Fruit fly (Drosophila melanogaster) whole organism, wandering third instar larva: ENCODE measurements around the gene pon.

Experiments used
- Abd-B ChIP-seq: fragments of >200 bp; optimal IDR thresholded peaks from 2 replicates; lab custom pipeline; 2017; ENCODE audit warnings: missing biosample characterization, missing genetic modification characterization
- CG9705 ChIP-seq: fragments of 200-800 bp; sonication (Bioruptor generic); optimal IDR thresholded peaks from 2 replicates; lab custom pipeline; 2018; ENCODE audit warnings: missing biosample characterization, mild to moderate bottlenecking, missing genetic modification characterization
- CrebA ChIP-seq: fragments of 200-800 bp; sonication (Bioruptor generic); optimal IDR thresholded peaks from 2 replicates; lab custom pipeline; 2016; ENCODE audit warnings: missing biosample characterization, mild to moderate bottlenecking, missing genetic modification characterization, borderline replicate concordance
- Dif ChIP-seq: fragments of 200-275, 200-300 bp; sonication (Bioruptor generic); optimal IDR thresholded peaks from 2 replicates; lab custom pipeline; 2018; ENCODE audit warnings: missing biosample characterization, missing genetic modification characterization; ENCODE audit not compliant: partially characterized antibody
- GATAd ChIP-seq: sonication (Bioruptor generic); optimal IDR thresholded peaks from 2 replicates; lab custom pipeline; 2016; ENCODE audit warnings: missing biosample characterization, missing genetic modification characterization
- Hnf4 ChIP-seq: fragments of 200-800 bp; sonication (Bioruptor generic); optimal IDR thresholded peaks from 2 replicates; lab custom pipeline; 2016; ENCODE audit warnings: missing biosample characterization, mild to moderate bottlenecking, missing genetic modification characterization
- Hr78 ChIP-seq: fragments of >200 bp; optimal IDR thresholded peaks from 2 replicates; lab custom pipeline; 2017; ENCODE audit warnings: missing biosample characterization, missing genetic modification characterization
- Hr83 ChIP-seq: fragments of 200-300 bp; sonication (Bioruptor generic); optimal IDR thresholded peaks from 2 replicates; lab custom pipeline; 2016; ENCODE audit warnings: missing biosample characterization, mild to moderate bottlenecking, missing genetic modification characterization, moderate library complexity; ENCODE audit not compliant: poor library complexity, severe bottlenecking
- N ChIP-seq: fragments of >200 bp; optimal IDR thresholded peaks from 2 replicates; lab custom pipeline; 2018; ENCODE audit warnings: missing biosample characterization, missing external identifiers, missing genetic modification characterization
- OdsH ChIP-seq: fragments of 200-800 bp; sonication (Bioruptor generic); optimal IDR thresholded peaks from 2 replicates; lab custom pipeline; 2016; ENCODE audit warnings: missing biosample characterization, mild to moderate bottlenecking, missing genetic modification characterization
- Rel ChIP-seq, 2 experiments: fragments of 200-800 bp; sonication (Bioruptor generic) in 1 of 2; optimal IDR thresholded peaks; 2 replicates in 1 of 2; 3 replicates in 1 of 2; lab custom pipeline; 2016 to 2019; ENCODE audit warnings: mild to moderate bottlenecking in 2 of 2, missing biosample characterization in 2 of 2, missing genetic modification characterization in 2 of 2, moderate library complexity in 1 of 2
- Sp1 ChIP-seq: fragments of 200-800 bp; sonication (Bioruptor generic); optimal IDR thresholded peaks from 3 replicates; lab custom pipeline; 2019; ENCODE audit warnings: missing biosample characterization, mild to moderate bottlenecking, missing genetic modification characterization, moderate library complexity
- Vsx2 ChIP-seq: fragments of 200-300, 225-300 bp; sonication (Bioruptor generic); optimal IDR thresholded peaks from 2 replicates; lab custom pipeline; 2018; ENCODE audit warnings: missing biosample characterization, missing genetic modification characterization; ENCODE audit not compliant: partially characterized antibody
- br ChIP-seq: fragments of 200-800 bp; sonication (Bioruptor generic); optimal IDR thresholded peaks from 2 replicates; lab custom pipeline; 2016; ENCODE audit warnings: missing biosample characterization, missing genetic modification characterization
- brk ChIP-seq: fragments of 200-800 bp; sonication (Bioruptor generic); optimal IDR thresholded peaks from 2 replicates; lab custom pipeline; 2016; ENCODE audit warnings: missing biosample characterization, mild to moderate bottlenecking, missing genetic modification characterization
- dmrt93B ChIP-seq: fragments of 200-800 bp; sonication (Bioruptor generic); optimal IDR thresholded peaks from 2 replicates; lab custom pipeline; 2018; ENCODE audit warnings: missing biosample characterization, mild to moderate bottlenecking, missing genetic modification characterization
- dsf ChIP-seq: sonication (Bioruptor generic); optimal IDR thresholded peaks from 2 replicates; lab custom pipeline; 2016; ENCODE audit warnings: missing biosample characterization, missing genetic modification characterization, borderline replicate concordance
- ey ChIP-seq: fragments of 200-800 bp; sonication (Bioruptor generic); optimal IDR thresholded peaks from 2 replicates; lab custom pipeline; 2016; ENCODE audit warnings: missing biosample characterization, missing genetic modification characterization
- foxo ChIP-seq, 2 experiments: fragments of 200-800 bp; sonication (Bioruptor generic); optimal IDR thresholded peaks; 2 replicates in 1 of 2; 3 replicates in 1 of 2; lab custom pipeline; 2016 to 2017; ENCODE audit warnings: missing biosample characterization in 2 of 2, missing genetic modification characterization in 2 of 2
- fru ChIP-seq: fragments of 200-800 bp; sonication (Bioruptor generic); optimal IDR thresholded peaks from 3 replicates; lab custom pipeline; 2016; ENCODE audit warnings: missing biosample characterization, mild to moderate bottlenecking, missing genetic modification characterization
- h ChIP-seq: fragments of 200-800 bp; sonication (Bioruptor generic); optimal IDR thresholded peaks from 3 replicates; lab custom pipeline; 2016; ENCODE audit warnings: missing biosample characterization, mild to moderate bottlenecking, missing genetic modification characterization
- jim ChIP-seq: fragments of 175-275, 200-325 bp; sonication (Bioruptor generic); optimal IDR thresholded peaks from 2 replicates; lab custom pipeline; 2016; ENCODE audit warnings: missing biosample characterization, mild to moderate bottlenecking, missing genetic modification characterization
- pan ChIP-seq: fragments of >200 bp; optimal IDR thresholded peaks from 2 replicates; lab custom pipeline; 2017
- psq ChIP-seq: fragments of 200-800 bp; sonication (Bioruptor generic); optimal IDR thresholded peaks from 3 replicates; lab custom pipeline; 2017; ENCODE audit warnings: missing biosample characterization, mild to moderate bottlenecking, missing genetic modification characterization, moderate library complexity
- rgr ChIP-seq: fragments of 200-800 bp; sonication (Bioruptor generic); optimal IDR thresholded peaks from 3 replicates; lab custom pipeline; 2016; ENCODE audit warnings: missing biosample characterization, mild to moderate bottlenecking, missing genetic modification characterization
- sage ChIP-seq: fragments of 200-800 bp; sonication (Bioruptor generic); optimal IDR thresholded peaks from 2 replicates; lab custom pipeline; 2016; ENCODE audit warnings: missing biosample characterization, mild to moderate bottlenecking, missing genetic modification characterization
- usp ChIP-seq: fragments of >200 bp; optimal IDR thresholded peaks from 2 replicates; lab custom pipeline; 2017; ENCODE audit warnings: missing biosample characterization, missing genetic modification characterization
- woc ChIP-seq: sonication (Bioruptor generic); optimal IDR thresholded peaks from 2 replicates; lab custom pipeline; 2016; ENCODE audit warnings: missing biosample characterization, mild to moderate bottlenecking, missing genetic modification characterization

The pon gene

dm6 chrX:4590772-4591064, 45.4 kb upstream of the pon start:
- TF ChIP-seq N (no peak), woc (GFP tag; lab: Kevin White, UChicago) (no peak), CG9705 (GFP tag; lab: Kevin White, UChicago) (no peak), psq (GFP tag; lab: Kevin White, UChicago) (no peak), dsf (no peak), OdsH (GFP tag; lab: Kevin White, UChicago) (no peak), brk (no peak), pan (lab: Kevin White, UChicago) (no peak), usp (GFP tag; lab: Kevin White, UChicago) (no peak), Hr78 (no peak)

- TF ChIP-seq dmrt93B (GFP tag; lab: Kevin White, UChicago) = no peak
- no peak for TF ChIP-seq Hnf4 (GFP tag; lab: Kevin White, UChicago)
- TF ChIP-seq Dif (GFP tag; lab: Kevin White, UChicago) = no peak
- TF ChIP-seq GATAd (GFP tag; lab: Kevin White, UChicago) = no peak
- TF ChIP-seq dsf = no peak
- TF ChIP-seq Rel (GFP tag; optimal IDR thresholded peaks at IDR 0.05; lab: Kevin White, UChicago) = no peak
- TF ChIP-seq Rel (tag; optimal IDR thresholded peaks at IDR 0.05; lab: Kevin White, UChicago) = peak; percentile 53
- no peak for TF ChIP-seq foxo (GFP tag; optimal IDR thresholded peaks at IDR 0.05; lab: Kevin White, UChicago)
- no peak for TF ChIP-seq Abd-B (GFP tag; lab: Kevin White, UChicago)
Observed at dm6 chrX:4592258-4592657, 43.9 kb upstream of the pon start.

dm6 chrX:4596467-4597183, 39.5 kb upstream of the pon start:
- no peak for TF ChIP-seq jim
- peak; percentile 12 for TF ChIP-seq psq (GFP tag; lab: Kevin White, UChicago)
- no peak for TF ChIP-seq rgr (GFP tag; lab: Kevin White, UChicago)
- TF ChIP-seq CrebA (GFP tag; lab: Kevin White, UChicago) = no peak

- TF ChIP-seq Hr83 (no peak), N (no peak), Hr78 (no peak), Rel (GFP tag; optimal IDR thresholded peaks at IDR 0.05; lab: Kevin White, UChicago) (no peak), Rel (tag; optimal IDR thresholded peaks at IDR 0.05; lab: Kevin White, UChicago) (no peak), foxo (GFP tag; optimal IDR thresholded peaks at IDR 0.05; lab: Kevin White, UChicago) (no peak), fru (no peak), Abd-B (GFP tag; lab: Kevin White, UChicago) (no peak), dsf (no peak), usp (GFP tag; lab: Kevin White, UChicago) (no peak), Hnf4 (GFP tag; lab: Kevin White, UChicago) (no peak), Vsx2 (no peak), ey (GFP tag; lab: Kevin White, UChicago) (no peak), br (GFP tag; lab: Kevin White, UChicago) (no peak), jim (no peak), sage (GFP tag; lab: Kevin White, UChicago) (no peak), CrebA (GFP tag; lab: Kevin White, UChicago) (no peak), Sp1 (GFP tag; lab: Kevin White, UChicago) (no peak)
Observed at dm6 chrX:4599897-4600469, 36.1 kb upstream of the pon start.

- no peak for TF ChIP-seq woc (GFP tag; lab: Kevin White, UChicago)
- TF ChIP-seq foxo (GFP tag; optimal IDR thresholded peaks at IDR 0.05; lab: Kevin White, UChicago) = peak in 1 of 2 experiments; percentile 26
- TF ChIP-seq h (GFP tag; lab: Kevin White, UChicago) = peak; percentile 38
- TF ChIP-seq CrebA (GFP tag; lab: Kevin White, UChicago) = no peak
- no peak for TF ChIP-seq Rel (GFP tag; optimal IDR thresholded peaks at IDR 0.05; lab: Kevin White, UChicago)
- TF ChIP-seq Rel (tag; optimal IDR thresholded peaks at IDR 0.05; lab: Kevin White, UChicago) = peak; percentile 58
- peak; percentile 17 for TF ChIP-seq OdsH (GFP tag; lab: Kevin White, UChicago)
Observed at dm6 chrX:4604107-4604506, 32.0 kb upstream of the pon start.
